Worm (Caenorhabditis elegans): Measurements from ENCODE around the gene H28G03.3.

ce11 chrX:5208831-5209230 lies 17.3 kb downstream of the H28G03.3 start:
- no peak for TF ChIP-seq ttx-3 (tag; optimal IDR thresholded peaks at IDR 0.05)
- TF ChIP-seq npax-4 (tag; optimal IDR thresholded peaks at IDR 0.05) = no peak

Data from whole organism, late embryonic.